Worm (Caenorhabditis elegans): Measurements from ENCODE around the gene T08E11.1.
"Not testable (repeated sequence)": the region's sequence is repeated elsewhere in the genome, so short reads cannot be mapped to it uniquely, and the experiment has no call there.

The T08E11.1 gene

ce11 chrII:1819944-1820570 is 16.2 kb upstream of the T08E11.1 start, which contains the start of gene fbxc-19 (continued):
- TF ChIP-seq nfya-1 (tag; optimal IDR thresholded peaks at IDR 0.05; ENCODE audit: insufficient read depth) = peak; percentile 42

ce11 chrII:1820774-1821173 is 15.5 kb upstream of the T08E11.1 start, which contains the start of gene fbxa-3:
Gene fbxa-3, minus strand, starts transcription at chrII:1820874.
- TF ChIP-seq egl-27 (tag; optimal IDR thresholded peaks at IDR 0.05) = no peak
- TF ChIP-seq nhr-23 (tag; optimal IDR thresholded peaks at IDR 0.05) = no peak
- no peak for TF ChIP-seq skn-1 (tag; optimal IDR thresholded peaks at IDR 0.05)
- TF ChIP-seq egl-5 (tag; optimal IDR thresholded peaks at IDR 0.05) = no peak
- no peak for TF ChIP-seq zag-1 (tag; optimal IDR thresholded peaks at IDR 0.05)
- TF ChIP-seq fkh-10 (GFP tag; optimal IDR thresholded peaks at IDR 0.05) = no peak
- no peak for TF ChIP-seq nhr-237 (tag; optimal IDR thresholded peaks at IDR 0.05)
- TF ChIP-seq fos-1 (tag; optimal IDR thresholded peaks at IDR 0.05) = no peak
- no peak for TF ChIP-seq ceh-9 (tag; optimal IDR thresholded peaks at IDR 0.05)
- TF ChIP-seq lin-15B (tag; optimal IDR thresholded peaks at IDR 0.05) = no peak
- no peak for TF ChIP-seq ZK546.5 (tag; optimal IDR thresholded peaks at IDR 0.05)
- no peak for TF ChIP-seq elt-1 (tag; optimal IDR thresholded peaks at IDR 0.05)
- TF ChIP-seq nhr-11 (tag; optimal IDR thresholded peaks at IDR 0.05) = no peak
- TF ChIP-seq nhr-76 (tag; optimal IDR thresholded peaks at IDR 0.05) = no peak

- TF ChIP-seq elt-2 (tag; optimal IDR thresholded peaks at IDR 0.05) = peak; percentile 57
These were observed 12.7 kb upstream of the T08E11.1 start for ce11 chrII:1823597-1823996.

ce11 chrII:1824329-1824728 is 12.0 kb upstream of the T08E11.1 start, which contains the start of gene math-41:
Gene math-41, plus strand, starts transcription at chrII:1824629.
- not testable (repeated sequence) for TF ChIP-seq fkh-10 (GFP tag; optimal IDR thresholded peaks at IDR 0.05); zag-1 (tag; optimal IDR thresholded peaks at IDR 0.05); nhr-25 (tag; optimal IDR thresholded peaks at IDR 0.05)

- TF ChIP-seq jun-1 (tag; optimal IDR thresholded peaks at IDR 0.05) = no peak
- no peak for TF ChIP-seq ama-1 (optimal IDR thresholded peaks at IDR 0.05)
- no peak for TF ChIP-seq nhr-25 (tag; optimal IDR thresholded peaks at IDR 0.05)
- no peak for TF ChIP-seq ztf-11 (tag; optimal IDR thresholded peaks at IDR 0.05)
- no peak for TF ChIP-seq unc-62 (GFP tag; optimal IDR thresholded peaks at IDR 0.05)
- peak; percentile 41 for TF ChIP-seq pqm-1 (tag; optimal IDR thresholded peaks at IDR 0.05)
- TF ChIP-seq nfya-1 (tag; optimal IDR thresholded peaks at IDR 0.05; ENCODE audit: insufficient read depth) = no peak
- TF ChIP-seq fos-1 (tag; optimal IDR thresholded peaks at IDR 0.05) = no peak
- no peak for TF ChIP-seq lin-39 (tag; optimal IDR thresholded peaks at IDR 0.05)
- TF ChIP-seq nhr-11 (tag; optimal IDR thresholded peaks at IDR 0.05) = no peak
- peak; percentile 62 for TF ChIP-seq elt-2 (tag; optimal IDR thresholded peaks at IDR 0.05)
- TF ChIP-seq ceh-82 (tag; optimal IDR thresholded peaks at IDR 0.05) = no peak
These were observed 6.1 kb upstream of the T08E11.1 start, which contains the start of gene math-40 for ce11 chrII:1830182-1830682. Gene math-40, plus strand, starts transcription at chrII:1830632.

- TF ChIP-seq nhr-23 (tag; optimal IDR thresholded peaks at IDR 0.05) (no peak), elt-2 (tag; optimal IDR thresholded peaks at IDR 0.05) (peak; percentile 51)
These were observed 4.4 kb upstream of the T08E11.1 start, which contains the start of gene math-39 for ce11 chrII:1831883-1832388. Gene math-39, plus strand, starts transcription at chrII:1832338.

ce11 chrII:1842894-1843293 is 6.6 kb downstream of the T08E11.1 start, which contains the start of the genes C52E2.5 and C52E2.4:
Gene C52E2.5, minus strand, starts transcription at chrII:1842936.
Gene C52E2.4, plus strand, starts transcription at chrII:1843145.
- TF ChIP-seq jun-1 (tag; optimal IDR thresholded peaks at IDR 0.05) = peak; percentile 20
- no peak for TF ChIP-seq egl-27 (tag; optimal IDR thresholded peaks at IDR 0.05)
- peak; percentile 73 for TF ChIP-seq pha-4 (tag; optimal IDR thresholded peaks at IDR 0.05)
- TF ChIP-seq elt-2 (tag; optimal IDR thresholded peaks at IDR 0.05) = peak; percentile 94
- TF ChIP-seq skn-1 (tag; optimal IDR thresholded peaks at IDR 0.05) = peak; percentile 17
- TF ChIP-seq nhr-67 (tag; optimal IDR thresholded peaks at IDR 0.05) = no peak
